Worm (Caenorhabditis elegans) whole organism, L4/young adult: Measurements from ENCODE around the gene str-247.

ENCODE experiments used
- W03F9.2 ChIP-seq: fragments of 150-350 bp; optimal IDR thresholded peaks from 2 replicates; lab custom pipeline; 2014; ENCODE audit warnings: missing biosample characterization, missing genetic modification characterization
- dao-5 ChIP-seq: sonication (generic microtip); optimal IDR thresholded peaks from 2 replicates; lab custom pipeline; 2016; ENCODE audit warnings: missing genotype, missing genetic modification characterization, moderate library complexity, missing compliant biosample characterization
- him-1 ChIP-seq: sonication (generic microtip); optimal IDR thresholded peaks from 2 replicates; lab custom pipeline; 2016; ENCODE audit warnings: missing genotype, missing genetic modification reagents, missing genetic modification characterization, missing compliant biosample characterization

DNA sequence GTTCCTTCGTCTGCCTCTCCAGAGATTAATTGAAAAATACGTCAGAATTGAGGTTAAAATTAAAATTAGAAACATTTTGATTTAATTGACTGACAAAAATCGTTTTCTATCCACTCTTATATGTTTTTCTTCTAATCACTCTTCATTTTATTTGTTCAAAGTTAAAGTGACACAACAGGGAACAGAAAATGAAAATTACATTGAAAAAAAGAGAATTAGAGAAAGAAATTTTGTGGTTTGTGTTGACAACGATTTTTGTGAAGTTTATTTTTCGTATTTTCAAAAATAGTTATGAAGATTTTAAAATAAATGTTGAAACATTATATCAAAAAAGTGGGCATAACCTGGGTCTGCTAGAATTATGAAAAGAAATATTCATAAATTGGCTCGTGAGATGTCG lies 3.8 kb downstream of the str-247 start, which contains the start of gene cyp-34A5:
- no peak for TF ChIP-seq W03F9.2 (tag; lab: Kevin White, UChicago)
- no peak for TF ChIP-seq dao-5 (tag; lab: Kevin White, UChicago)
- TF ChIP-seq him-1 (tag; lab: Kevin White, UChicago): no peak
